Worm (Caenorhabditis elegans) whole organism, L1 larva: ENCODE data around the gene F22H10.2.

Experiments used
- aha-1 ChIP-seq: fragments of 150-350 bp; optimal IDR thresholded peaks from 2 replicates; lab custom pipeline; 2014; ENCODE audit warnings: missing biosample characterization, missing genetic modification characterization
- alr-1 ChIP-seq: fragments of 200-800 bp; sonication (Bioruptor generic); optimal IDR thresholded peaks from 2 replicates; lab custom pipeline; 2018; ENCODE audit warnings: borderline replicate concordance, mild to moderate bottlenecking, missing genetic modification characterization, missing compliant biosample characterization
- aly-2 ChIP-seq: fragments of 150-350 bp; optimal IDR thresholded peaks from 2 replicates; lab custom pipeline; 2014; ENCODE audit warnings: missing biosample characterization, missing genetic modification characterization
- ama-1 ChIP-seq: fragments of 150-350 bp; optimal IDR thresholded peaks from 2 replicates; lab custom pipeline; 2014
- blmp-1 ChIP-seq: fragments of 150-350 bp; optimal IDR thresholded peaks from 2 replicates; lab custom pipeline; 2014; ENCODE audit warnings: missing biosample characterization, missing genetic modification characterization
- ceh-63 ChIP-seq: fragments of 200-800 bp; sonication (Bioruptor generic); optimal IDR thresholded peaks from 2 replicates; lab custom pipeline; 2018; ENCODE audit warnings: mild to moderate bottlenecking, missing genetic modification characterization, missing compliant biosample characterization
- ceh-8 ChIP-seq: fragments of 200-800 bp; sonication (Bioruptor generic); optimal IDR thresholded peaks from 2 replicates; lab custom pipeline; 2018; ENCODE audit warnings: mild to moderate bottlenecking, missing genetic modification characterization, moderate library complexity, missing compliant biosample characterization
- ceh-82 ChIP-seq, 3 experiments: fragments of 150-350 bp in 1 of 3; sonication (generic microtip) in 2 of 3; optimal IDR thresholded peaks; 2 replicates each; lab custom pipeline; 2014 to 2017; ENCODE audit warnings: missing biosample characterization in 3 of 3, missing genetic modification characterization in 3 of 3
- ceh-88 ChIP-seq: fragments of 200-800 bp; sonication (Bioruptor generic); IDR thresholded peaks from 2 replicates; pipeline ENCODE4 v1.3.6; 2022; ENCODE audit warnings: missing genetic modification characterization, missing compliant biosample characterization
- dsc-1 ChIP-seq: sonication (generic microtip); optimal IDR thresholded peaks from 2 replicates; lab custom pipeline; 2016; ENCODE audit warnings: mild to moderate bottlenecking, missing genetic modification characterization, missing compliant biosample characterization
- egl-27 ChIP-seq, 2 experiments: fragments of 150-350 bp in 1 of 2; sonication (generic microtip); optimal IDR thresholded peaks; 3 replicates each; lab custom pipeline; 2017 to 2018; ENCODE audit warnings: missing biosample characterization in 2 of 2, missing genetic modification characterization in 2 of 2, missing genetic modification reagents in 2 of 2
- elt-3 ChIP-seq, 6 experiments: fragments of 150-350 bp in 1 of 6; sonication (generic microtip); optimal IDR thresholded peaks; 2 replicates each; lab custom pipeline; 2017 to 2018; ENCODE audit warnings: missing biosample characterization in 6 of 6, missing genetic modification characterization in 6 of 6, inconsistent platforms in 1 of 6
- fkh-10 ChIP-seq: sonication (generic microtip); optimal IDR thresholded peaks from 2 replicates; lab custom pipeline; 2017; ENCODE audit warnings: missing biosample characterization, missing genetic modification reagents, missing genetic modification characterization
- fkh-8 ChIP-seq: sonication (generic microtip); optimal IDR thresholded peaks from 2 replicates; lab custom pipeline; 2016; ENCODE audit warnings: mild to moderate bottlenecking, missing genetic modification characterization, missing compliant biosample characterization
- fos-1 ChIP-seq: fragments of 150-350 bp; optimal IDR thresholded peaks from 2 replicates; lab custom pipeline; 2014; ENCODE audit warnings: missing biosample characterization, missing genetic modification characterization
- grh-1 ChIP-seq: fragments of 200-800 bp; sonication (Bioruptor generic); IDR thresholded peaks from 2 replicates; pipeline ENCODE4 v1.3.6; 2022; ENCODE audit warnings: missing genetic modification reagents, missing genetic modification characterization, missing compliant biosample characterization
- hlh-17 ChIP-seq: fragments of 200-800 bp; sonication (Bioruptor generic); optimal IDR thresholded peaks from 2 replicates; lab custom pipeline; 2018; ENCODE audit warnings: missing genetic modification characterization, mild to moderate bottlenecking, missing compliant biosample characterization, moderate library complexity, borderline replicate concordance
- hpl-2 ChIP-seq: fragments of 150-350 bp; optimal IDR thresholded peaks from 2 replicates; lab custom pipeline; 2014; ENCODE audit warnings: missing biosample characterization, missing genetic modification reagents, missing genetic modification characterization
- isw-1 ChIP-seq: fragments of 200-800 bp; sonication (Bioruptor generic); IDR thresholded peaks from 2 replicates; pipeline ENCODE4 v1.3.6; 2022; ENCODE audit warnings: missing genetic modification characterization, missing compliant biosample characterization
- lin-13 ChIP-seq: fragments of 150-350 bp; optimal IDR thresholded peaks from 2 replicates; lab custom pipeline; 2014; ENCODE audit warnings: missing biosample characterization, missing genetic modification reagents, missing genetic modification characterization
- lin-14 ChIP-seq: fragments of 200-800 bp; sonication (Bioruptor generic); optimal IDR thresholded peaks from 2 replicates; lab custom pipeline; 2018; ENCODE audit warnings: mild to moderate bottlenecking, missing genetic modification characterization, moderate library complexity, missing compliant biosample characterization
- lin-15B ChIP-seq: fragments of 150-350 bp; sonication (generic microtip); optimal IDR thresholded peaks from 3 replicates; lab custom pipeline; 2014; ENCODE audit warnings: missing biosample characterization, missing genetic modification characterization
- lin-35 ChIP-seq, 2 experiments: fragments of 150-350 bp; optimal IDR thresholded peaks; 2 replicates each; lab custom pipeline; 2014; ENCODE audit warnings: missing biosample characterization in 2 of 2, missing genetic modification characterization in 2 of 2, missing genetic modification reagents in 2 of 2
- lin-39 ChIP-seq: fragments of 150-350 bp; optimal IDR thresholded peaks from 2 replicates; lab custom pipeline; 2014; ENCODE audit warnings: missing biosample characterization, missing genetic modification reagents, missing genetic modification characterization
- lsy-2 ChIP-seq, 2 experiments: fragments of 150-350 bp; optimal IDR thresholded peaks; 2 replicates each; lab custom pipeline; 2014; ENCODE audit warnings: missing biosample characterization in 2 of 2, missing genetic modification characterization in 2 of 2
- mab-9 ChIP-seq: fragments of 200-800 bp; sonication (Bioruptor generic); IDR thresholded peaks from 2 replicates; pipeline ENCODE4 v1.3.6; 2022; ENCODE audit warnings: missing genetic modification reagents, missing genetic modification characterization, missing compliant biosample characterization
- mdl-1 ChIP-seq, 2 experiments: fragments of 150-350 bp; optimal IDR thresholded peaks; 2 replicates each; lab custom pipeline; 2014 to 2017; ENCODE audit warnings: missing biosample characterization in 2 of 2, missing genetic modification characterization in 2 of 2, inconsistent platforms in 1 of 2
- mef-2 ChIP-seq: fragments of 150-350 bp; optimal IDR thresholded peaks from 2 replicates; lab custom pipeline; 2014; ENCODE audit warnings: missing biosample characterization, missing genetic modification characterization
- mep-1 ChIP-seq: fragments of 150-350 bp; optimal IDR thresholded peaks from 2 replicates; lab custom pipeline; 2014; ENCODE audit warnings: missing biosample characterization, missing genetic modification characterization
- nhr-11 ChIP-seq: fragments of 150-350 bp; optimal IDR thresholded peaks from 2 replicates; lab custom pipeline; 2014; ENCODE audit warnings: missing biosample characterization, missing genetic modification characterization
- nhr-12 ChIP-seq: sonication (generic microtip); optimal IDR thresholded peaks from 2 replicates; lab custom pipeline; 2017; ENCODE audit warnings: missing biosample characterization, missing genetic modification characterization
- nhr-237 ChIP-seq: fragments of 150-350 bp; optimal IDR thresholded peaks from 2 replicates; lab custom pipeline; 2014; ENCODE audit warnings: missing biosample characterization, missing genetic modification characterization
- nhr-28 ChIP-seq: fragments of 150-350 bp; optimal IDR thresholded peaks from 2 replicates; lab custom pipeline; 2014; ENCODE audit warnings: missing biosample characterization, missing genetic modification characterization
- nhr-47 ChIP-seq: sonication (generic microtip); optimal IDR thresholded peaks from 2 replicates; lab custom pipeline; 2016; ENCODE audit warnings: mild to moderate bottlenecking, missing genetic modification characterization, moderate library complexity, missing compliant biosample characterization
- nhr-77 ChIP-seq: fragments of 150-350 bp; optimal IDR thresholded peaks from 2 replicates; lab custom pipeline; 2014; ENCODE audit warnings: missing biosample characterization, missing genetic modification characterization
- nhr-84 ChIP-seq: sonication (generic microtip); optimal IDR thresholded peaks from 2 replicates; lab custom pipeline; 2017; ENCODE audit warnings: missing biosample characterization, missing genetic modification characterization
- nhr-85 ChIP-seq: sonication (generic microtip); peaks from one replicate; lab custom pipeline; 2016; ENCODE audit warnings: missing genetic modification characterization, inconsistent platforms, missing compliant biosample characterization
- pax-3 ChIP-seq: fragments of 200-800 bp; sonication (Bioruptor generic); optimal IDR thresholded peaks from 2 replicates; lab custom pipeline; 2018; ENCODE audit warnings: mild to moderate bottlenecking, missing genetic modification characterization, moderate library complexity, missing compliant biosample characterization
- pqm-1 ChIP-seq: sonication (generic microtip); optimal IDR thresholded peaks from 3 replicates; lab custom pipeline; 2017; ENCODE audit warnings: missing biosample characterization, missing genetic modification characterization
- rnt-1 ChIP-seq: sonication (generic microtip); optimal IDR thresholded peaks from 2 replicates; lab custom pipeline; 2016; ENCODE audit warnings: mild to moderate bottlenecking, missing genetic modification characterization, moderate library complexity, missing compliant biosample characterization
- snpc-4 ChIP-seq: fragments of 150-350 bp; optimal IDR thresholded peaks from 2 replicates; lab custom pipeline; 2014; ENCODE audit warnings: missing biosample characterization, missing genetic modification characterization
- snu-23 ChIP-seq: sonication (generic microtip); optimal IDR thresholded peaks from 2 replicates; lab custom pipeline; 2016; ENCODE audit warnings: missing genetic modification characterization, missing compliant biosample characterization
- sox-4 ChIP-seq: sonication (generic microtip); optimal IDR thresholded peaks from 2 replicates; lab custom pipeline; 2016; ENCODE audit warnings: missing genetic modification characterization, missing compliant biosample characterization
- swsn-7 ChIP-seq: sonication (generic microtip); optimal IDR thresholded peaks from 2 replicates; lab custom pipeline; 2016; ENCODE audit warnings: missing genetic modification characterization, missing compliant biosample characterization
- unc-130 ChIP-seq: fragments of 150-350 bp; optimal IDR thresholded peaks from 2 replicates; lab custom pipeline; 2017; ENCODE audit warnings: missing biosample characterization, missing genetic modification characterization, inconsistent platforms
- unc-86 ChIP-seq: sonication (generic microtip); optimal IDR thresholded peaks from 2 replicates; lab custom pipeline; 2016; ENCODE audit warnings: missing genetic modification characterization, missing compliant biosample characterization
- zag-1 ChIP-seq: fragments of 150-350 bp; optimal IDR thresholded peaks from 2 replicates; lab custom pipeline; 2014; ENCODE audit warnings: missing biosample characterization, missing genetic modification characterization
- ztf-11 ChIP-seq, 2 experiments: sonication (generic microtip); optimal IDR thresholded peaks; 2 replicates each; lab custom pipeline; 2016 to 2017; ENCODE audit warnings: missing genetic modification characterization in 2 of 2, missing biosample characterization in 1 of 2, missing compliant biosample characterization in 1 of 2
- ztf-4 ChIP-seq: fragments of 150-350 bp; optimal IDR thresholded peaks from 2 replicates; lab custom pipeline; 2014; ENCODE audit warnings: missing biosample characterization, missing genetic modification characterization

The F22H10.2 gene

ce11 chrX:16726879-16727278 lies 47.5 kb downstream of the F22H10.2 start (continued):
- TF ChIP-seq grh-1 = peak; percentile 69
- no peak for TF ChIP-seq ceh-63
- peak; percentile 78 for TF ChIP-seq isw-1 (GFP tag; lab: Robert Waterston, UW)
- TF ChIP-seq ztf-4 (tag; lab: Kevin White, UChicago) = peak; percentile 87
- TF ChIP-seq pax-3 (tag; lab: Kevin White, UChicago) = peak; percentile 75
- peak; percentile 3 for TF ChIP-seq aha-1 (tag; lab: Kevin White, UChicago)
- peak; percentile 88 for TF ChIP-seq rnt-1 (tag; lab: Kevin White, UChicago)
- peak; percentile 76 for TF ChIP-seq snpc-4 (tag; lab: Kevin White, UChicago)
- peak; percentile 93 for TF ChIP-seq fkh-8 (tag; lab: Kevin White, UChicago)
- TF ChIP-seq elt-3 (tag; optimal IDR thresholded peaks at IDR 0.05; lab: Kevin White, UChicago) = peak in 3 of 6 experiments; percentile 44 to 88 (median 46)
- TF ChIP-seq lsy-2 (tag; optimal IDR thresholded peaks at IDR 0.05; lab: Kevin White, UChicago) = peak; percentile 69 to 89
- peak; percentile 91 for TF ChIP-seq nhr-47 (tag; lab: Kevin White, UChicago)
- no peak for TF ChIP-seq pqm-1
- peak; percentile 70 for TF ChIP-seq ceh-8 (GFP tag; lab: Kevin White, UChicago)
- TF ChIP-seq nhr-237 (tag; lab: Kevin White, UChicago) = no peak
- TF ChIP-seq snu-23 (GFP tag; lab: Kevin White, UChicago) = peak; percentile 92
- TF ChIP-seq egl-27 (tag; optimal IDR thresholded peaks at IDR 0.05; lab: Kevin White, UChicago) = peak; percentile 86 to 91
- TF ChIP-seq lin-14 (GFP tag; lab: Kevin White, UChicago) = peak; percentile 99
- peak; percentile 86 for TF ChIP-seq blmp-1 (tag; lab: Kevin White, UChicago)
- TF ChIP-seq nhr-85 = peak; percentile 96
- TF ChIP-seq lin-13 = peak; percentile 91
- peak; percentile 86 for TF ChIP-seq dsc-1 (tag; lab: Kevin White, UChicago)
- no peak for TF ChIP-seq nhr-28 (tag; lab: Kevin White, UChicago)
- TF ChIP-seq sox-4 = peak; percentile 62
- peak; percentile 90 for TF ChIP-seq fkh-10
- peak; percentile 62 to 83 for TF ChIP-seq lin-35 (GFP tag; optimal IDR thresholded peaks at IDR 0.05; lab: Kevin White, UChicago)
- peak; percentile 67 for TF ChIP-seq nhr-11
- peak; percentile 69 for TF ChIP-seq fos-1 (tag; lab: Kevin White, UChicago)
- peak; percentile 95 for TF ChIP-seq unc-86 (tag; lab: Kevin White, UChicago)
- no peak for TF ChIP-seq nhr-84 (tag; lab: Kevin White, UChicago)
- TF ChIP-seq zag-1 = no peak
- TF ChIP-seq mep-1 = peak; percentile 66
- peak in 1 of 2 experiments; percentile 84 for TF ChIP-seq ztf-11 (tag; optimal IDR thresholded peaks at IDR 0.05; lab: Kevin White, UChicago)
- no peak for TF ChIP-seq lin-15B (tag; lab: Kevin White, UChicago)
- peak; percentile 96 for TF ChIP-seq unc-130 (tag; lab: Kevin White, UChicago)
- TF ChIP-seq aly-2 (tag; lab: Kevin White, UChicago) = peak; percentile 62
- peak; percentile 93 for TF ChIP-seq nhr-77 (tag; lab: Kevin White, UChicago)
- no peak for TF ChIP-seq lin-39 (tag; lab: Kevin White, UChicago)
- no peak for TF ChIP-seq alr-1
- peak; percentile 80 to 93 (median 83) for TF ChIP-seq ceh-82 (tag; optimal IDR thresholded peaks at IDR 0.05; lab: Kevin White, UChicago)

ce11 chrX:16729259-16729658 lies 49.9 kb downstream of the F22H10.2 start, which contains the start of gene hda-4:
TSS of gene hda-4 (plus strand) at chrX:16729559.
- TF ChIP-seq hpl-2 (no peak), ama-1 (no peak), mef-2 (no peak), isw-1 (GFP tag; lab: Robert Waterston, UW) (no peak), lin-14 (GFP tag; lab: Kevin White, UChicago) (no peak), hlh-17 (GFP tag; lab: Kevin White, UChicago) (no peak), mdl-1 (tag; optimal IDR thresholded peaks at IDR 0.05; lab: Kevin White, UChicago) (no peak), mab-9 (GFP tag; lab: Robert Waterston, UW) (no peak), elt-3 (tag; optimal IDR thresholded peaks at IDR 0.05; lab: Kevin White, UChicago) (no peak), unc-130 (tag; lab: Kevin White, UChicago) (no peak), nhr-12 (no peak), alr-1 (no peak), nhr-28 (tag; lab: Kevin White, UChicago) (no peak), fkh-8 (tag; lab: Kevin White, UChicago) (no peak), grh-1 (no peak), lin-39 (tag; lab: Kevin White, UChicago) (no peak), fos-1 (tag; lab: Kevin White, UChicago) (no peak), ceh-88 (GFP tag; lab: Robert Waterston, UW) (no peak), swsn-7 (tag; lab: Kevin White, UChicago) (no peak)
